Worm (Caenorhabditis elegans) whole organism, young adult: ENCODE data around the gene F16G10.13.

ENCODE experiments used
- B0035.1 ChIP-seq: sonication (generic microtip); optimal IDR thresholded peaks from 2 replicates; lab custom pipeline; 2016; ENCODE audit warnings: missing genetic modification characterization, mild to moderate bottlenecking, missing compliant biosample characterization, missing genotype, missing genetic modification reagents
- F10E7.11 ChIP-seq: sonication (generic microtip); optimal IDR thresholded peaks from 2 replicates; lab custom pipeline; 2017; ENCODE audit warnings: mild to moderate bottlenecking, missing genetic modification characterization, moderate library complexity, missing compliant biosample characterization
- F55B11.4 ChIP-seq: sonication (generic microtip); optimal IDR thresholded peaks from 2 replicates; lab custom pipeline; 2016; ENCODE audit warnings: missing compliant biosample characterization, missing genetic modification characterization, borderline replicate concordance; ENCODE audit not compliant: insufficient read depth
- F57C9.4 ChIP-seq: sonication (generic microtip); optimal IDR thresholded peaks from 2 replicates; lab custom pipeline; 2017; ENCODE audit warnings: mild to moderate bottlenecking, missing genetic modification characterization, missing compliant biosample characterization
- K12H6.12 ChIP-seq: fragments of 200-800 bp; sonication (Bioruptor generic); optimal IDR thresholded peaks from 2 replicates; lab custom pipeline; 2018; ENCODE audit warnings: mild to moderate bottlenecking, missing genetic modification characterization, missing compliant biosample characterization
- T26A5.8 ChIP-seq: sonication (generic microtip); optimal IDR thresholded peaks from 2 replicates; lab custom pipeline; 2016; ENCODE audit warnings: missing genetic modification characterization, missing compliant biosample characterization
- Y53G8AR.9 ChIP-seq: fragments of 200-800 bp; sonication (Bioruptor generic); conservative IDR thresholded peaks from 2 replicates; pipeline ENCODE4 v1.3.6; 2022; ENCODE audit warnings: missing genetic modification reagents, missing genetic modification characterization, missing compliant biosample characterization
- Y56A3A.18 ChIP-seq: fragments of 200-800 bp; sonication (Bioruptor generic); IDR thresholded peaks from 2 replicates; pipeline ENCODE4 v1.3.6; 2022; ENCODE audit warnings: missing genetic modification reagents, missing genetic modification characterization, missing compliant biosample characterization
- Y79H2A.3 ChIP-seq: fragments of 200-800 bp; sonication (Bioruptor generic); conservative IDR thresholded peaks from 2 replicates; pipeline ENCODE4 v1.3.6; 2022; ENCODE audit warnings: missing genetic modification reagents, missing genetic modification characterization, missing compliant biosample characterization
- Y95B8A.8 ChIP-seq: fragments of 200-800 bp; sonication (Bioruptor generic); IDR thresholded peaks from 2 replicates; pipeline ENCODE4 v1.3.6; 2022; ENCODE audit warnings: missing genetic modification reagents, missing genetic modification characterization, missing compliant biosample characterization
- ZK185.1 ChIP-seq: sonication (generic microtip); optimal IDR thresholded peaks from 2 replicates; lab custom pipeline; 2016; ENCODE audit warnings: mild to moderate bottlenecking, missing genetic modification characterization, missing compliant biosample characterization; ENCODE audit not compliant: poor library complexity, severe bottlenecking
- ama-1 ChIP-seq, 3 experiments: fragments of 150-350 bp in 1 of 3; sonication (generic microtip) in 2 of 3; optimal IDR thresholded peaks; 2 replicates each; lab custom pipeline; 2014 to 2018; ENCODE audit warnings: missing biosample characterization in 2 of 3, missing genetic modification characterization in 2 of 3, missing genetic modification reagents in 2 of 3
- atf-7 ChIP-seq: sonication (generic microtip); optimal IDR thresholded peaks from 2 replicates; lab custom pipeline; 2017; ENCODE audit warnings: mild to moderate bottlenecking, missing genetic modification characterization, missing compliant biosample characterization
- athp-1 ChIP-seq: sonication (generic microtip); optimal IDR thresholded peaks from 2 replicates; lab custom pipeline; 2017; ENCODE audit warnings: mild to moderate bottlenecking, missing genetic modification characterization, missing compliant biosample characterization
- bed-2 ChIP-seq: fragments of 200-800 bp; sonication (Bioruptor generic); IDR thresholded peaks from 2 replicates; pipeline ENCODE4 v1.3.6; 2022; ENCODE audit warnings: missing genetic modification reagents, missing genetic modification characterization, missing compliant biosample characterization
- cebp-2 ChIP-seq: fragments of 200-800 bp; sonication (Bioruptor generic); IDR thresholded peaks from 2 replicates; pipeline ENCODE4 v1.3.6; 2022; ENCODE audit warnings: missing genetic modification characterization, missing compliant biosample characterization
- ceh-91 ChIP-seq: fragments of 200-800 bp; sonication (Bioruptor generic); IDR thresholded peaks from 2 replicates; pipeline ENCODE4 v1.3.6; 2022; ENCODE audit warnings: missing genetic modification reagents, missing genetic modification characterization, missing compliant biosample characterization
- dox-1 ChIP-seq: fragments of 200-800 bp; sonication (Bioruptor generic); IDR thresholded peaks from 2 replicates; pipeline ENCODE4 v1.3.6; 2022; ENCODE audit warnings: missing genetic modification reagents, missing genetic modification characterization, missing compliant biosample characterization
- dpff-1 ChIP-seq: sonication (generic microtip); optimal IDR thresholded peaks from 2 replicates; lab custom pipeline; 2017; ENCODE audit warnings: mild to moderate bottlenecking, missing genetic modification characterization, missing compliant biosample characterization
- efl-1 ChIP-seq: fragments of 150-350 bp; optimal IDR thresholded peaks from 2 replicates; lab custom pipeline; 2014; ENCODE audit warnings: missing biosample characterization, missing genetic modification reagents, missing genetic modification characterization
- hlh-12 ChIP-seq: sonication (generic microtip); optimal IDR thresholded peaks from 2 replicates; lab custom pipeline; 2016; ENCODE audit warnings: missing genetic modification characterization, missing compliant biosample characterization
- hlh-26 ChIP-seq: fragments of 200-800 bp; sonication (Bioruptor generic); conservative IDR thresholded peaks from 2 replicates; pipeline ENCODE4 v1.3.6; 2022; ENCODE audit warnings: missing genetic modification reagents, missing genetic modification characterization, missing compliant biosample characterization
- lag-1 ChIP-seq: fragments of 200-800 bp; sonication (Bioruptor generic); IDR thresholded peaks from 2 replicates; pipeline ENCODE4 v1.3.6; 2022; ENCODE audit warnings: missing genetic modification reagents, missing genetic modification characterization, missing compliant biosample characterization
- lin-26 ChIP-seq: fragments of 200-800 bp; sonication (Bioruptor generic); IDR thresholded peaks from 2 replicates; pipeline ENCODE4 v1.3.6; 2022; ENCODE audit warnings: missing genetic modification reagents, missing genetic modification characterization, missing compliant biosample characterization
- lin-35 ChIP-seq, 3 experiments: fragments of 150-350 bp in 2 of 3; sonication (generic microtip) in 1 of 3; optimal IDR thresholded peaks; 2 replicates each; lab custom pipeline; 2014 to 2018; ENCODE audit warnings: missing biosample characterization in 3 of 3, missing genetic modification characterization in 3 of 3, missing genetic modification reagents in 3 of 3
- lir-1 ChIP-seq: fragments of 200-800 bp; sonication (Bioruptor generic); conservative IDR thresholded peaks from 2 replicates; pipeline ENCODE4 v1.3.6; 2022; ENCODE audit warnings: missing genetic modification reagents, missing genetic modification characterization, missing compliant biosample characterization
- madf-10 ChIP-seq: sonication (generic microtip); optimal IDR thresholded peaks from 2 replicates; lab custom pipeline; 2016; ENCODE audit warnings: mild to moderate bottlenecking, missing genetic modification characterization, missing compliant biosample characterization
- mes-4 ChIP-seq: sonication (generic microtip); optimal IDR thresholded peaks from 2 replicates; lab custom pipeline; 2016; ENCODE audit warnings: missing genotype, missing genetic modification characterization, missing compliant biosample characterization
- nfyb-1 ChIP-seq: fragments of 200-800 bp; sonication (Bioruptor generic); IDR thresholded peaks from 2 replicates; pipeline ENCODE4 v1.3.6; 2022; ENCODE audit warnings: missing genetic modification reagents, missing genetic modification characterization, missing compliant biosample characterization
- nhr-179 ChIP-seq: sonication (generic microtip); optimal IDR thresholded peaks from 2 replicates; lab custom pipeline; 2016; ENCODE audit warnings: mild to moderate bottlenecking, missing genetic modification characterization, missing compliant biosample characterization
- nhr-27 ChIP-seq: fragments of 200-800 bp; sonication (Bioruptor generic); optimal IDR thresholded peaks from 2 replicates; lab custom pipeline; 2018; ENCODE audit warnings: mild to moderate bottlenecking, missing genetic modification characterization, moderate library complexity, missing compliant biosample characterization
- nhr-90 ChIP-seq: sonication (generic microtip); optimal IDR thresholded peaks from 2 replicates; lab custom pipeline; 2016; ENCODE audit warnings: missing genotype, mild to moderate bottlenecking, missing genetic modification characterization, missing compliant biosample characterization
- pha-4 ChIP-seq: fragments of 150-350 bp; sonication (generic microtip); optimal IDR thresholded peaks from 2 replicates; lab custom pipeline; 2014; ENCODE audit warnings: missing biosample characterization, missing genetic modification reagents, missing genetic modification characterization
- repo-1 ChIP-seq: sonication (generic microtip); optimal IDR thresholded peaks from 2 replicates; lab custom pipeline; 2017; ENCODE audit warnings: mild to moderate bottlenecking, missing genetic modification characterization, missing compliant biosample characterization
- sdz-38 ChIP-seq: sonication (generic microtip); optimal IDR thresholded peaks from 2 replicates; lab custom pipeline; 2016; ENCODE audit warnings: missing genotype, missing genetic modification characterization, missing compliant biosample characterization
- snpc-1.3 ChIP-seq: sonication (generic microtip); optimal IDR thresholded peaks from 2 replicates; lab custom pipeline; 2017; ENCODE audit warnings: missing genetic modification characterization, mild to moderate bottlenecking, missing compliant biosample characterization, antibody characterized with exemption, moderate library complexity, missing genotype, missing genetic modification reagents; ENCODE audit not compliant: insufficient read depth
- somi-1 ChIP-seq: fragments of 200-800 bp; sonication (Bioruptor generic); optimal IDR thresholded peaks from 2 replicates; lab custom pipeline; 2018; ENCODE audit warnings: mild to moderate bottlenecking, missing genetic modification characterization, missing compliant biosample characterization
- xnd-1 ChIP-seq: sonication (generic microtip); optimal IDR thresholded peaks from 2 replicates; lab custom pipeline; 2016; ENCODE audit warnings: missing genotype, missing genetic modification reagents, missing genetic modification characterization, missing compliant biosample characterization
- zfh-2 ChIP-seq: fragments of 200-800 bp; sonication (Bioruptor generic); conservative IDR thresholded peaks from 2 replicates; pipeline ENCODE4 v1.3.6; 2022; ENCODE audit warnings: missing genetic modification reagents, missing genetic modification characterization, missing compliant biosample characterization
- zim-3 ChIP-seq: sonication (generic microtip); optimal IDR thresholded peaks from 2 replicates; lab custom pipeline; 2017; ENCODE audit warnings: mild to moderate bottlenecking, missing genetic modification characterization, moderate library complexity, missing compliant biosample characterization
- ztf-18 ChIP-seq: sonication (generic microtip); optimal IDR thresholded peaks from 2 replicates; lab custom pipeline; 2016; ENCODE audit warnings: missing genotype, mild to moderate bottlenecking, missing genetic modification characterization, missing compliant biosample characterization
- ztf-26 ChIP-seq: sonication (generic microtip); optimal IDR thresholded peaks from 2 replicates; lab custom pipeline; 2017; ENCODE audit warnings: missing genetic modification characterization, missing compliant biosample characterization
- ztf-28 ChIP-seq: fragments of 200-800 bp; sonication (Bioruptor generic); IDR thresholded peaks from 2 replicates; pipeline ENCODE4 v1.3.6; 2022; ENCODE audit warnings: missing genetic modification reagents, missing genetic modification characterization, missing compliant biosample characterization

Gene F16G10.13

DNA sequence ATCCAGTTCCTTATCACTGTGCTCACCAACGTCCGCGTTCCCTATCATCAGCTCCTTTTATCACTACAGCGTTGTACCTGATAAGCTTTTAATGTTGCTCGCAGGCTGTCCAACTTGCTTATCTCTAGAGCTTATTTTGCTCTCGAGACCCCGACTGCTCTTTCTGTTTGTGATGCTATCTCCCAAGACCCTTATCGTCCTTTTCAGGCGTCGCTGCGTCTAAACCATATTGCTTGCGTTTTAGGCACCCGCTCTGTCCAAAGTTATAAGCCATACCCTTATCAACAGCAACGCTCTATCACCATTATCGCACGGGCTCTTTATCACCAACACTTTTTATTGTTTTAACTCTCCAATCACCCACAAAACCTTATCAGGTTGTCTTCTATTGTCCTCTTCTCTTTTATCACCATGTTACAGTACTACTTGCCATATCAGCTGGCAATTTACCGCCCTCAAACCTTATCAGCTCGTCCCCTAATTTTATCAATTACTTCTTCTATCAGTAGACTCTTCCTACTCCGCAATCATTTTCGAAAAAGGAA lies 17.2 kb downstream of the F16G10.13 start (continued):
- no peak for TF ChIP-seq lin-35 (GFP tag; optimal IDR thresholded peaks at IDR 0.05; lab: Kevin White, UChicago)
- TF ChIP-seq xnd-1 (tag; lab: Kevin White, UChicago), result no peak
- TF ChIP-seq nfyb-1 (GFP tag; lab: Robert Waterston, UW), result peak; percentile 91
- TF ChIP-seq ZK185.1, result no peak
- peak; percentile 99 for TF ChIP-seq atf-7 (tag; lab: Kevin White, UChicago)
- no peak for TF ChIP-seq F57C9.4 (tag; lab: Kevin White, UChicago)
- peak; percentile 51; the same call in 1 of the 2 replicates for TF ChIP-seq Y56A3A.18 (GFP tag; lab: Robert Waterston, UW)
- TF ChIP-seq Y79H2A.3 (GFP tag; lab: Robert Waterston, UW), result no peak
- no peak for TF ChIP-seq hlh-12 (tag; lab: Kevin White, UChicago)
- TF ChIP-seq ceh-91 (GFP tag; lab: Robert Waterston, UW), result no peak
- TF ChIP-seq lin-26 (GFP tag; lab: Robert Waterston, UW), result no peak
- TF ChIP-seq snpc-1.3 (tag; lab: Kevin White, UChicago), result no peak
- peak; percentile 12 for TF ChIP-seq ztf-18 (tag; lab: Kevin White, UChicago)
- TF ChIP-seq mes-4 (tag; lab: Kevin White, UChicago), result no peak
- TF ChIP-seq K12H6.12 (tag; lab: Kevin White, UChicago), result no peak
- TF ChIP-seq bed-2 (GFP tag; lab: Robert Waterston, UW), result no peak
- peak; percentile 41 for TF ChIP-seq madf-10 (tag; lab: Kevin White, UChicago)
- no peak for TF ChIP-seq zim-3 (tag; lab: Kevin White, UChicago)
- no peak for TF ChIP-seq somi-1 (GFP tag; lab: Kevin White, UChicago)
- 0 out of 2 replicates have a peak, but pooled peaks have one; percentile 45 for TF ChIP-seq lir-1 (GFP tag; lab: Robert Waterston, UW)
- no peak for TF ChIP-seq lag-1 (GFP tag; lab: Robert Waterston, UW)
- TF ChIP-seq efl-1 (GFP tag; lab: Kevin White, UChicago), result no peak
- no peak for TF ChIP-seq cebp-2 (GFP tag; lab: Robert Waterston, UW)
- no peak for TF ChIP-seq pha-4 (tag; lab: Kevin White, UChicago)
- TF ChIP-seq dpff-1 (tag; lab: Kevin White, UChicago), result no peak
- TF ChIP-seq hlh-26 (GFP tag; lab: Robert Waterston, UW), result no peak
- TF ChIP-seq dox-1 (GFP tag; lab: Robert Waterston, UW), result peak; percentile 90; the same call in 1 of the 2 replicates
- TF ChIP-seq ama-1 (optimal IDR thresholded peaks at IDR 0.05; lab: Kevin White, UChicago), result no peak
- TF ChIP-seq ama-1 (GFP tag; optimal IDR thresholded peaks at IDR 0.05; lab: Kevin White, UChicago), result no peak
- no peak for TF ChIP-seq F10E7.11
- TF ChIP-seq ztf-26 (tag; lab: Kevin White, UChicago), result peak; percentile 19
- no peak for TF ChIP-seq B0035.1 (tag; lab: Kevin White, UChicago)
- TF ChIP-seq nhr-27 (tag; lab: Kevin White, UChicago), result no peak
- TF ChIP-seq F55B11.4 (tag; lab: Kevin White, UChicago), result no peak
- peak; percentile 97 for TF ChIP-seq nhr-90 (tag; lab: Kevin White, UChicago)
- TF ChIP-seq Y95B8A.8 (GFP tag; lab: Robert Waterston, UW), result no peak

DNA sequence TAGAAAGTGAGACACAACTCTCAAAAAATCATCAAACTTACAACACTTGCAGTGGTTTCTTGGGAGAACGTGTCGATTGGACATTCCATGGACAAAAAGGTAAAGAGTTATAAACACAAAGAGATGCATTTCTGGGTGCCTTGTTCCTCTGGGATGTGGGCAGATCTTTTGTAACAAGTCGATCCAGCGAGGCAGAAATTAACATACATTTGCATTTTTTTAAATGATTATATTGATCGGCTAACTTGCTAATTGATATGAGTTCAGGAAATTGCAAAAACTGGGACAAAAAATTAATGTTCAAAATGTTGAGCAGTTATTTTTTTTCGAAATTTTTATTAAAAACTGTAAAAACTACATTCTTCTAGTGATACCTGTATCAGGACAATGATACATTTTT lies 18.0 kb downstream of the F16G10.13 start, which contains the start of gene F16G10.6:
TSS of gene F16G10.6 (minus strand) at position 101 of the 400 bp plus-strand sequence.
- no peak for TF ChIP-seq ztf-28 (GFP tag; lab: Robert Waterston, UW)
- no peak for TF ChIP-seq madf-10 (tag; lab: Kevin White, UChicago)
- no peak for TF ChIP-seq zfh-2 (GFP tag; lab: Robert Waterston, UW)
- TF ChIP-seq repo-1 (tag; lab: Kevin White, UChicago), result no peak
- no peak for TF ChIP-seq Y53G8AR.9
- TF ChIP-seq sdz-38, result no peak
- no peak for TF ChIP-seq nhr-179 (tag; lab: Kevin White, UChicago)
- TF ChIP-seq T26A5.8 (tag; lab: Kevin White, UChicago), result no peak
- no peak for TF ChIP-seq athp-1 (tag; lab: Kevin White, UChicago)
